Fruit fly (Drosophila melanogaster) whole organism, wandering third instar larva: ENCODE measurements around the gene CG10283.

Source experiments
- CG32264 ChIP-seq: fragments of 200-800 bp; sonication (Bioruptor generic); optimal IDR thresholded peaks from 2 replicates; lab custom pipeline; 2016; ENCODE audit warnings: missing biosample characterization, missing genetic modification characterization
- N ChIP-seq: fragments of >200 bp; optimal IDR thresholded peaks from 2 replicates; lab custom pipeline; 2018; ENCODE audit warnings: missing biosample characterization, missing external identifiers, missing genetic modification characterization
- psq ChIP-seq: fragments of 200-800 bp; sonication (Bioruptor generic); optimal IDR thresholded peaks from 3 replicates; lab custom pipeline; 2017; ENCODE audit warnings: missing biosample characterization, mild to moderate bottlenecking, missing genetic modification characterization, moderate library complexity
- rgr ChIP-seq: fragments of 200-800 bp; sonication (Bioruptor generic); optimal IDR thresholded peaks from 3 replicates; lab custom pipeline; 2016; ENCODE audit warnings: missing biosample characterization, mild to moderate bottlenecking, missing genetic modification characterization
- sv ChIP-seq: fragments of 200-800 bp; sonication (Bioruptor generic); optimal IDR thresholded peaks from 3 replicates; lab custom pipeline; 2016; ENCODE audit warnings: missing biosample characterization, missing genetic modification characterization

dm6 chr2L:18522258-18522657, 37.9 kb upstream of the CG10283 start:
- TF ChIP-seq rgr (GFP tag; lab: Kevin White, UChicago): no peak
- no peak for TF ChIP-seq psq (GFP tag; lab: Kevin White, UChicago)
- no peak for TF ChIP-seq sv
- TF ChIP-seq N (GFP tag; lab: Kevin White, UChicago): no peak
- TF ChIP-seq CG32264 (GFP tag; lab: Kevin White, UChicago): no peak
